Worm (Caenorhabditis elegans) whole organism, L4 larva: ENCODE results near the gene F20G2.3.

Experiments
- F26F4.8 ChIP-seq: fragments of 200-800 bp; sonication (Bioruptor generic); conservative IDR thresholded peaks from 2 replicates; pipeline ENCODE4 v1.3.6; 2022; ENCODE audit warnings: missing genetic modification characterization, missing compliant biosample characterization
- F37D6.2 ChIP-seq: sonication (generic microtip); optimal IDR thresholded peaks from 2 replicates; lab custom pipeline; 2016; ENCODE audit warnings: mild to moderate bottlenecking, missing genetic modification characterization, missing compliant biosample characterization
- F44E2.7 ChIP-seq: fragments of 200-800 bp; sonication (Bioruptor generic); IDR thresholded peaks from 2 replicates; pipeline ENCODE4 v2.1.2; 2022; ENCODE audit warnings: missing genetic modification characterization, missing compliant biosample characterization
- aly-2 ChIP-seq: sonication (generic microtip); optimal IDR thresholded peaks from 2 replicates; lab custom pipeline; 2018; ENCODE audit warnings: missing biosample characterization, missing genetic modification characterization
- attf-4 ChIP-seq: sonication (generic microtip); optimal IDR thresholded peaks from 3 replicates; lab custom pipeline; 2017; ENCODE audit warnings: missing biosample characterization, missing genetic modification characterization
- ceh-20 ChIP-seq: fragments of 200-800 bp; sonication (Bioruptor generic); IDR thresholded peaks from 2 replicates; pipeline ENCODE4 v1.3.6; 2022; ENCODE audit warnings: missing genetic modification reagents, missing genetic modification characterization, missing compliant biosample characterization
- ceh-44 ChIP-seq: fragments of 200-800 bp; sonication (Bioruptor generic); IDR thresholded peaks from 2 replicates; pipeline ENCODE4 v1.3.6; 2022; ENCODE audit warnings: missing genetic modification reagents, missing genetic modification characterization, missing compliant biosample characterization
- ceh-62 ChIP-seq: sonication (generic microtip); optimal IDR thresholded peaks from 2 replicates; lab custom pipeline; 2017; ENCODE audit warnings: missing biosample characterization, missing genetic modification characterization
- ceh-82 ChIP-seq: sonication (generic microtip); optimal IDR thresholded peaks from 2 replicates; lab custom pipeline; 2017; ENCODE audit warnings: missing biosample characterization, missing genetic modification characterization
- ces-1 ChIP-seq: fragments of 150-350 bp; sonication (generic microtip); optimal IDR thresholded peaks from 4 replicates; lab custom pipeline; 2014; ENCODE audit warnings: missing biosample characterization, missing genetic modification reagents, missing genetic modification characterization
- daf-12 ChIP-seq: fragments of 150-350 bp; optimal IDR thresholded peaks from 2 replicates; lab custom pipeline; 2014; ENCODE audit warnings: missing biosample characterization, missing genetic modification reagents, missing genetic modification characterization
- daf-16 ChIP-seq, 3 experiments: sonication (generic microtip); optimal IDR thresholded peaks; 2 replicates each; lab custom pipeline; 2016 to 2017; ENCODE audit warnings: missing genetic modification characterization in 3 of 3, missing genetic modification reagents in 3 of 3, mild to moderate bottlenecking in 2 of 3, missing compliant biosample characterization in 2 of 3, missing biosample characterization in 1 of 3, moderate library complexity in 1 of 3
- duxl-1 ChIP-seq: sonication (generic microtip); optimal IDR thresholded peaks from 2 replicates; lab custom pipeline; 2016; ENCODE audit warnings: mild to moderate bottlenecking, missing genetic modification characterization, moderate library complexity, missing compliant biosample characterization; ENCODE audit not compliant: poor library complexity
- dve-1 ChIP-seq: sonication (generic microtip); optimal IDR thresholded peaks from 2 replicates; lab custom pipeline; 2017; ENCODE audit warnings: antibody characterized with exemption, mild to moderate bottlenecking, missing genetic modification characterization, missing compliant biosample characterization; ENCODE audit not compliant: insufficient read depth
- egl-27 ChIP-seq: sonication (generic microtip); optimal IDR thresholded peaks from 3 replicates; lab custom pipeline; 2017; ENCODE audit warnings: missing biosample characterization, missing genetic modification reagents, missing genetic modification characterization
- egl-43 ChIP-seq: fragments of 200-800 bp; sonication (Bioruptor generic); IDR thresholded peaks from 2 replicates; pipeline ENCODE4 v1.3.6; 2022; ENCODE audit warnings: missing genetic modification reagents, missing genetic modification characterization, missing compliant biosample characterization
- fkh-10 ChIP-seq: fragments of 150-350 bp; optimal IDR thresholded peaks from 2 replicates; lab custom pipeline; 2014; ENCODE audit warnings: missing biosample characterization, missing genetic modification reagents, missing genetic modification characterization
- gei-8 ChIP-seq: fragments of 200-800 bp; sonication (Bioruptor generic); optimal IDR thresholded peaks from 2 replicates; lab custom pipeline; 2018; ENCODE audit warnings: mild to moderate bottlenecking, missing genetic modification characterization, missing compliant biosample characterization
- hif-1 ChIP-seq, 2 experiments: sonication (generic microtip); optimal IDR thresholded peaks; 2 replicates each; lab custom pipeline; 2016 to 2017; ENCODE audit warnings: missing compliant biosample characterization in 2 of 2, missing genetic modification characterization in 2 of 2, missing genetic modification reagents in 2 of 2, missing genotype in 2 of 2, mild to moderate bottlenecking in 1 of 2
- hlh-11 ChIP-seq: fragments of 200-800 bp; sonication (Bioruptor generic); optimal IDR thresholded peaks from 2 replicates; lab custom pipeline; 2018; ENCODE audit warnings: mild to moderate bottlenecking, missing genetic modification characterization, missing compliant biosample characterization
- hlh-30 ChIP-seq: sonication (generic microtip); optimal IDR thresholded peaks from 2 replicates; lab custom pipeline; 2017; ENCODE audit warnings: antibody characterized with exemption, mild to moderate bottlenecking, missing genetic modification characterization, missing compliant biosample characterization; ENCODE audit not compliant: insufficient read depth
- hmg-1.1 ChIP-seq: fragments of 200-800 bp; sonication (Bioruptor generic); IDR thresholded peaks from 2 replicates; pipeline ENCODE4 v1.3.6; 2022; ENCODE audit warnings: missing genetic modification reagents, missing genetic modification characterization, missing compliant biosample characterization
- lim-7 ChIP-seq: fragments of 200-800 bp; sonication (Bioruptor generic); IDR thresholded peaks from 2 replicates; pipeline ENCODE4 v1.3.6; 2022; ENCODE audit warnings: missing genetic modification characterization, missing compliant biosample characterization
- lin-1 ChIP-seq: fragments of 200-800 bp; sonication (Bioruptor generic); IDR thresholded peaks from 2 replicates; pipeline ENCODE4 v1.3.6; 2022; ENCODE audit warnings: missing genetic modification reagents, missing genetic modification characterization, missing compliant biosample characterization
- lin-15B ChIP-seq: fragments of 150-350 bp; sonication (generic microtip); optimal IDR thresholded peaks from 3 replicates; lab custom pipeline; 2014; ENCODE audit warnings: missing biosample characterization, missing genetic modification characterization
- lin-29 ChIP-seq: fragments of 200-800 bp; sonication (Bioruptor generic); IDR thresholded peaks from 2 replicates; pipeline ENCODE4 v1.3.6; 2022; ENCODE audit warnings: missing genetic modification reagents, missing genetic modification characterization, missing compliant biosample characterization
- lin-39 ChIP-seq: fragments of 150-350 bp; optimal IDR thresholded peaks from 2 replicates; lab custom pipeline; 2014; ENCODE audit warnings: missing biosample characterization, missing genetic modification reagents, missing genetic modification characterization
- lir-3 ChIP-seq: sonication (generic microtip); optimal IDR thresholded peaks from 2 replicates; lab custom pipeline; 2016; ENCODE audit warnings: mild to moderate bottlenecking, missing genetic modification characterization, missing compliant biosample characterization
- madf-5 ChIP-seq, 2 experiments: fragments of 200-800 bp; sonication (Bioruptor generic); IDR thresholded peaks; 2 replicates each; pipeline ENCODE4 v1.3.6; 2022; ENCODE audit warnings: missing compliant biosample characterization in 2 of 2, missing genetic modification characterization in 2 of 2
- mep-1 ChIP-seq: fragments of 150-350 bp; sonication (generic microtip); optimal IDR thresholded peaks from 3 replicates; lab custom pipeline; 2014; ENCODE audit warnings: missing biosample characterization, missing genetic modification characterization
- mxl-2 ChIP-seq: fragments of 200-800 bp; sonication (Bioruptor generic); conservative IDR thresholded peaks from 2 replicates; pipeline ENCODE4 v1.3.6; 2022; ENCODE audit warnings: missing genetic modification reagents, missing genetic modification characterization, missing compliant biosample characterization
- nhr-102 ChIP-seq: sonication (generic microtip); optimal IDR thresholded peaks from 2 replicates; lab custom pipeline; 2016; ENCODE audit warnings: mild to moderate bottlenecking, missing genetic modification characterization, moderate library complexity, missing compliant biosample characterization
- nhr-11 ChIP-seq: fragments of 150-350 bp; optimal IDR thresholded peaks from 2 replicates; lab custom pipeline; 2014; ENCODE audit warnings: missing biosample characterization, missing genetic modification characterization
- nhr-237 ChIP-seq: sonication (generic microtip); optimal IDR thresholded peaks from 2 replicates; lab custom pipeline; 2017; ENCODE audit warnings: missing biosample characterization, missing genetic modification characterization
- nhr-28 ChIP-seq: fragments of 150-350 bp; optimal IDR thresholded peaks from 2 replicates; lab custom pipeline; 2014; ENCODE audit warnings: missing biosample characterization, missing genetic modification characterization
- nhr-6 ChIP-seq: fragments of 150-350 bp; optimal IDR thresholded peaks from 2 replicates; lab custom pipeline; 2014; ENCODE audit warnings: missing biosample characterization, missing genetic modification characterization
- nhr-77 ChIP-seq: fragments of 150-350 bp; optimal IDR thresholded peaks from 2 replicates; lab custom pipeline; 2014; ENCODE audit warnings: missing biosample characterization, missing genetic modification characterization
- rbr-2 ChIP-seq: sonication (generic microtip); optimal IDR thresholded peaks from 2 replicates; lab custom pipeline; 2016; ENCODE audit warnings: missing genotype, missing genetic modification characterization, missing compliant biosample characterization
- saeg-2 ChIP-seq: fragments of 200-800 bp; sonication (Bioruptor generic); IDR thresholded peaks from 2 replicates; pipeline ENCODE4 v1.3.6; 2022; ENCODE audit warnings: missing genetic modification reagents, missing genetic modification characterization, missing compliant biosample characterization
- skn-1 ChIP-seq: fragments of 150-350 bp; optimal IDR thresholded peaks from 2 replicates; lab custom pipeline; 2014; ENCODE audit warnings: missing biosample characterization, missing genetic modification characterization
- snpc-4 ChIP-seq: fragments of 150-350 bp; optimal IDR thresholded peaks from 2 replicates; lab custom pipeline; 2014; ENCODE audit warnings: missing biosample characterization, missing genetic modification characterization
- spr-1 ChIP-seq: sonication (generic microtip); optimal IDR thresholded peaks from 2 replicates; lab custom pipeline; 2016; ENCODE audit warnings: mild to moderate bottlenecking, missing genetic modification characterization, missing compliant biosample characterization
- tag-97 ChIP-seq: fragments of 200-800 bp; sonication (Bioruptor generic); IDR thresholded peaks from 2 replicates; pipeline ENCODE4 v1.3.6; 2022; ENCODE audit warnings: missing genetic modification characterization, missing compliant biosample characterization
- unc-130 ChIP-seq: sonication (generic microtip); optimal IDR thresholded peaks from 2 replicates; lab custom pipeline; 2016; ENCODE audit warnings: missing genetic modification reagents, missing genetic modification characterization, missing compliant biosample characterization
- unc-39 ChIP-seq: sonication (generic microtip); optimal IDR thresholded peaks from 2 replicates; lab custom pipeline; 2017; ENCODE audit warnings: missing biosample characterization, missing genetic modification characterization
- unc-62 ChIP-seq, 3 experiments: fragments of 150-350 bp in 1 of 3; sonication (generic microtip); optimal IDR thresholded peaks in 2 of 3; peaks in 1 of 3; 1 replicate in 1 of 3; 2 replicates in 2 of 3; lab custom pipeline; 2014 to 2017; ENCODE audit warnings: missing biosample characterization in 3 of 3, missing genetic modification characterization in 3 of 3, missing genetic modification reagents in 3 of 3, missing genotype in 1 of 3
- zfp-3 ChIP-seq: fragments of 200-800 bp; sonication (Bioruptor generic); conservative IDR thresholded peaks from 2 replicates; pipeline ENCODE4 v1.3.6; 2022; ENCODE audit warnings: missing genetic modification reagents, missing genetic modification characterization, missing compliant biosample characterization

F20G2.3 gene

ce11 chrV:13763723-13764122, 4.6 kb downstream of the F20G2.3 start:
- TF ChIP-seq lin-15B (no peak), nhr-11 (peak; percentile 56)

ce11 chrV:13762426-13763127, 5.7 kb downstream of the F20G2.3 start, which contains the start of gene F20G2.6:
TSS of gene F20G2.6 (plus strand) at chrV:13763077.
- TF ChIP-seq lir-3 (tag; lab: Kevin White, UChicago) (no peak), tag-97 (GFP tag; lab: Robert Waterston, UW) (no peak), mxl-2 (GFP tag; lab: Robert Waterston, UW) (no peak), daf-12 (no peak), aly-2 (tag; lab: Kevin White, UChicago) (no peak), F44E2.7 (GFP tag; lab: Robert Waterston, UW) (no peak), madf-5 (GFP tag; IDR thresholded peaks at IDR 0.05; lab: Robert Waterston, UW) (no peak), snpc-4 (tag; lab: Kevin White, UChicago) (no peak), ceh-82 (tag; lab: Kevin White, UChicago) (no peak), F26F4.8 (GFP tag; lab: Robert Waterston, UW) (no peak), ceh-62 (tag; lab: Kevin White, UChicago) (no peak), nhr-28 (tag; lab: Kevin White, UChicago) (no peak), saeg-2 (GFP tag; lab: Robert Waterston, UW) (no peak), nhr-77 (tag; lab: Kevin White, UChicago) (no peak), duxl-1 (tag; lab: Kevin White, UChicago) (no peak), ces-1 (GFP tag; lab: Kevin White, UChicago) (no peak), ceh-44 (GFP tag; lab: Robert Waterston, UW) (no peak)

ce11 chrV:13757349-13757748, 10.9 kb downstream of the F20G2.3 start:
- TF ChIP-seq nhr-102 (tag; lab: Kevin White, UChicago) (no peak), lir-3 (tag; lab: Kevin White, UChicago) (no peak), hlh-30 (tag; lab: Kevin White, UChicago) (peak; percentile 35), hmg-1.1 (GFP tag; lab: Robert Waterston, UW) (0 out of 2 replicates have a peak, but pooled peaks have one; percentile 27), duxl-1 (tag; lab: Kevin White, UChicago) (no peak), lin-39 (tag; lab: Kevin White, UChicago) (no peak), lin-1 (GFP tag; lab: Robert Waterston, UW) (no peak), unc-130 (GFP tag; lab: Kevin White, UChicago) (no peak), gei-8 (GFP tag; lab: Kevin White, UChicago) (no peak), daf-16 (GFP tag; optimal IDR thresholded peaks at IDR 0.05; lab: Kevin White, UChicago) (no peak), daf-16 (tag; optimal IDR thresholded peaks at IDR 0.05; lab: Kevin White, UChicago) (no peak), unc-39 (tag; lab: Kevin White, UChicago) (no peak), hif-1 (tag; optimal IDR thresholded peaks at IDR 0.05; lab: Kevin White, UChicago) (no peak), attf-4 (tag; lab: Kevin White, UChicago) (no peak), madf-5 (GFP tag; IDR thresholded peaks at IDR 0.05; lab: Robert Waterston, UW) (no peak), lim-7 (GFP tag; lab: Robert Waterston, UW) (no peak), zfp-3 (no peak), unc-62 (GFP tag; optimal IDR thresholded peaks at IDR 0.05 in 1 of 2; lab: Kevin White, UChicago) (no peak), unc-62 (tag; optimal IDR thresholded peaks at IDR 0.05; lab: Kevin White, UChicago) (no peak), spr-1 (tag; lab: Kevin White, UChicago) (no peak), egl-43 (GFP tag; lab: Robert Waterston, UW) (no peak), dve-1 (tag; lab: Kevin White, UChicago) (peak; percentile 64), nhr-6 (tag; lab: Kevin White, UChicago) (peak; percentile 62), fkh-10 (peak; percentile 8), skn-1 (tag; lab: Kevin White, UChicago) (no peak), egl-27 (tag; lab: Kevin White, UChicago) (no peak), hlh-11 (tag; lab: Kevin White, UChicago) (no peak), nhr-237 (tag; lab: Kevin White, UChicago) (no peak), mep-1 (tag; lab: Kevin White, UChicago) (peak; percentile 18), rbr-2 (tag; lab: Kevin White, UChicago) (peak; percentile 46), lin-29 (no peak), F37D6.2 (tag; lab: Kevin White, UChicago) (no peak), ceh-20 (GFP tag; lab: Robert Waterston, UW) (no peak)
